Worm (Caenorhabditis elegans): Measurements from ENCODE around the gene crn-2.

ce11 chrV:5580517-5580916 lies 13.9 kb upstream of the crn-2 start:
- TF ChIP-seq php-3 (GFP tag; IDR thresholded peaks at IDR 0.05) (no peak), pha-4 (GFP tag; IDR thresholded peaks at IDR 0.05) (no peak), pha-4 (tag; optimal IDR thresholded peaks at IDR 0.05) (no peak), madf-9 (GFP tag; conservative IDR thresholded peaks at IDR 0.05) (no peak), dpl-1 (GFP tag; optimal IDR thresholded peaks at IDR 0.05) (peak; percentile 43), nhr-77 (tag; optimal IDR thresholded peaks at IDR 0.05) (no peak), snpc-4 (tag; optimal IDR thresholded peaks at IDR 0.05) (no peak), spr-1 (tag; optimal IDR thresholded peaks at IDR 0.05) (no peak)
